Worm (Caenorhabditis elegans) whole organism, L1 larva: ENCODE results near the gene chil-7.

Source experiments
- C04F5.9 ChIP-seq: sonication (generic microtip); optimal IDR thresholded peaks from 2 replicates; lab custom pipeline; 2016; ENCODE audit warnings: missing genetic modification characterization, missing compliant biosample characterization
- C34B4.2 ChIP-seq: sonication (generic microtip); optimal IDR thresholded peaks from 2 replicates; lab custom pipeline; 2017; ENCODE audit warnings: mild to moderate bottlenecking, missing genetic modification characterization, missing compliant biosample characterization
- Y116A8C.19 ChIP-seq: sonication (generic microtip); optimal IDR thresholded peaks from 2 replicates; lab custom pipeline; 2016; ENCODE audit warnings: missing compliant biosample characterization, missing genetic modification characterization, borderline replicate concordance
- aly-2 ChIP-seq: fragments of 150-350 bp; optimal IDR thresholded peaks from 2 replicates; lab custom pipeline; 2014; ENCODE audit warnings: missing biosample characterization, missing genetic modification characterization
- ama-1 ChIP-seq: fragments of 150-350 bp; optimal IDR thresholded peaks from 2 replicates; lab custom pipeline; 2014
- ces-1 ChIP-seq: fragments of 150-350 bp; optimal IDR thresholded peaks from 2 replicates; lab custom pipeline; 2014; ENCODE audit warnings: missing biosample characterization, missing genetic modification reagents, missing genetic modification characterization
- dpl-1 ChIP-seq, 3 experiments: fragments of 150-350 bp in 2 of 3; sonication (generic microtip) in 1 of 3; optimal IDR thresholded peaks; 2 replicates each; lab custom pipeline; 2014 to 2017; ENCODE audit warnings: missing biosample characterization in 3 of 3, missing genetic modification characterization in 3 of 3, missing genetic modification reagents in 3 of 3
- efl-1 ChIP-seq, 4 experiments: fragments of 150-350 bp; optimal IDR thresholded peaks in 3 of 4; peaks in 1 of 4; 1 replicate in 1 of 4; 2 replicates in 3 of 4; lab custom pipeline; 2014; ENCODE audit warnings: missing biosample characterization in 2 of 4, missing genetic modification characterization in 2 of 4, missing genetic modification reagents in 2 of 4
- efl-3 ChIP-seq: fragments of 200-800 bp; sonication (Bioruptor generic); optimal IDR thresholded peaks from 2 replicates; lab custom pipeline; 2018; ENCODE audit warnings: mild to moderate bottlenecking, missing genetic modification characterization, missing compliant biosample characterization
- egl-27 ChIP-seq, 2 experiments: fragments of 150-350 bp in 1 of 2; sonication (generic microtip); optimal IDR thresholded peaks; 3 replicates each; lab custom pipeline; 2017 to 2018; ENCODE audit warnings: missing biosample characterization in 2 of 2, missing genetic modification characterization in 2 of 2, missing genetic modification reagents in 2 of 2
- elt-3 ChIP-seq, 6 experiments: fragments of 150-350 bp in 1 of 6; sonication (generic microtip); optimal IDR thresholded peaks; 2 replicates each; lab custom pipeline; 2017 to 2018; ENCODE audit warnings: missing biosample characterization in 6 of 6, missing genetic modification characterization in 6 of 6, inconsistent platforms in 1 of 6
- ets-5 ChIP-seq: fragments of 200-800 bp; sonication (Bioruptor generic); IDR thresholded peaks from 2 replicates; pipeline ENCODE4 v1.3.6; 2022; ENCODE audit warnings: missing genetic modification characterization, missing compliant biosample characterization
- fkh-4 ChIP-seq: sonication (generic microtip); optimal IDR thresholded peaks from 2 replicates; lab custom pipeline; 2016; ENCODE audit warnings: missing compliant biosample characterization, missing genetic modification characterization, borderline replicate concordance
- fkh-8 ChIP-seq: sonication (generic microtip); optimal IDR thresholded peaks from 2 replicates; lab custom pipeline; 2016; ENCODE audit warnings: mild to moderate bottlenecking, missing genetic modification characterization, missing compliant biosample characterization
- grh-1 ChIP-seq: fragments of 200-800 bp; sonication (Bioruptor generic); IDR thresholded peaks from 2 replicates; pipeline ENCODE4 v1.3.6; 2022; ENCODE audit warnings: missing genetic modification reagents, missing genetic modification characterization, missing compliant biosample characterization
- hlh-4 ChIP-seq: sonication (generic microtip); optimal IDR thresholded peaks from 2 replicates; lab custom pipeline; 2016; ENCODE audit warnings: mild to moderate bottlenecking, missing genetic modification characterization, missing compliant biosample characterization
- irx-1 ChIP-seq: sonication (generic microtip); optimal IDR thresholded peaks from 2 replicates; lab custom pipeline; 2016; ENCODE audit warnings: missing genetic modification characterization, missing compliant biosample characterization
- jun-1 ChIP-seq: fragments of 150-350 bp; optimal IDR thresholded peaks from 2 replicates; lab custom pipeline; 2014; ENCODE audit warnings: missing biosample characterization, missing genetic modification reagents, missing genetic modification characterization
- lin-14 ChIP-seq: fragments of 200-800 bp; sonication (Bioruptor generic); optimal IDR thresholded peaks from 2 replicates; lab custom pipeline; 2018; ENCODE audit warnings: mild to moderate bottlenecking, missing genetic modification characterization, moderate library complexity, missing compliant biosample characterization
- lin-15B ChIP-seq: fragments of 150-350 bp; sonication (generic microtip); optimal IDR thresholded peaks from 3 replicates; lab custom pipeline; 2014; ENCODE audit warnings: missing biosample characterization, missing genetic modification characterization
- lir-3 ChIP-seq: sonication (generic microtip); optimal IDR thresholded peaks from 2 replicates; lab custom pipeline; 2016; ENCODE audit warnings: mild to moderate bottlenecking, missing genetic modification characterization, moderate library complexity, missing compliant biosample characterization; ENCODE audit not compliant: poor library complexity
- lsy-2 ChIP-seq, 2 experiments: fragments of 150-350 bp; optimal IDR thresholded peaks; 2 replicates each; lab custom pipeline; 2014; ENCODE audit warnings: missing biosample characterization in 2 of 2, missing genetic modification characterization in 2 of 2
- mab-9 ChIP-seq: fragments of 200-800 bp; sonication (Bioruptor generic); IDR thresholded peaks from 2 replicates; pipeline ENCODE4 v1.3.6; 2022; ENCODE audit warnings: missing genetic modification reagents, missing genetic modification characterization, missing compliant biosample characterization
- nhr-12 ChIP-seq: sonication (generic microtip); optimal IDR thresholded peaks from 2 replicates; lab custom pipeline; 2017; ENCODE audit warnings: missing biosample characterization, missing genetic modification characterization
- nhr-19 ChIP-seq: fragments of 200-800 bp; sonication (Bioruptor generic); conservative IDR thresholded peaks from 2 replicates; pipeline ENCODE4 v1.3.6; 2022; ENCODE audit warnings: missing genetic modification characterization, missing compliant biosample characterization
- nhr-28 ChIP-seq: fragments of 150-350 bp; optimal IDR thresholded peaks from 2 replicates; lab custom pipeline; 2014; ENCODE audit warnings: missing biosample characterization, missing genetic modification characterization
- nhr-47 ChIP-seq: sonication (generic microtip); optimal IDR thresholded peaks from 2 replicates; lab custom pipeline; 2016; ENCODE audit warnings: mild to moderate bottlenecking, missing genetic modification characterization, moderate library complexity, missing compliant biosample characterization
- nhr-76 ChIP-seq: sonication (generic microtip); optimal IDR thresholded peaks from 2 replicates; lab custom pipeline; 2017; ENCODE audit warnings: missing biosample characterization, missing genetic modification characterization
- nhr-77 ChIP-seq: fragments of 150-350 bp; optimal IDR thresholded peaks from 2 replicates; lab custom pipeline; 2014; ENCODE audit warnings: missing biosample characterization, missing genetic modification characterization
- nhr-84 ChIP-seq: sonication (generic microtip); optimal IDR thresholded peaks from 2 replicates; lab custom pipeline; 2017; ENCODE audit warnings: missing biosample characterization, missing genetic modification characterization
- nhr-85 ChIP-seq: sonication (generic microtip); peaks from one replicate; lab custom pipeline; 2016; ENCODE audit warnings: missing genetic modification characterization, inconsistent platforms, missing compliant biosample characterization
- nhr-90 ChIP-seq: sonication (generic microtip); optimal IDR thresholded peaks from 2 replicates; lab custom pipeline; 2016; ENCODE audit warnings: mild to moderate bottlenecking, missing genetic modification characterization, missing compliant biosample characterization; ENCODE audit not compliant: poor library complexity
- pag-3 ChIP-seq: sonication (generic microtip); optimal IDR thresholded peaks from 2 replicates; lab custom pipeline; 2017; ENCODE audit warnings: missing genetic modification characterization, mild to moderate bottlenecking, missing compliant biosample characterization, antibody characterized with exemption, borderline replicate concordance; ENCODE audit not compliant: insufficient read depth
- pax-3 ChIP-seq: fragments of 200-800 bp; sonication (Bioruptor generic); optimal IDR thresholded peaks from 2 replicates; lab custom pipeline; 2018; ENCODE audit warnings: mild to moderate bottlenecking, missing genetic modification characterization, moderate library complexity, missing compliant biosample characterization
- pqm-1 ChIP-seq: sonication (generic microtip); optimal IDR thresholded peaks from 3 replicates; lab custom pipeline; 2017; ENCODE audit warnings: missing biosample characterization, missing genetic modification characterization
- rnt-1 ChIP-seq: sonication (generic microtip); optimal IDR thresholded peaks from 2 replicates; lab custom pipeline; 2016; ENCODE audit warnings: mild to moderate bottlenecking, missing genetic modification characterization, moderate library complexity, missing compliant biosample characterization
- skn-1 ChIP-seq: fragments of 150-350 bp; optimal IDR thresholded peaks from 2 replicates; lab custom pipeline; 2014; ENCODE audit warnings: missing biosample characterization, missing genetic modification characterization
- snpc-4 ChIP-seq: fragments of 150-350 bp; optimal IDR thresholded peaks from 2 replicates; lab custom pipeline; 2014; ENCODE audit warnings: missing biosample characterization, missing genetic modification characterization
- sox-4 ChIP-seq: sonication (generic microtip); optimal IDR thresholded peaks from 2 replicates; lab custom pipeline; 2016; ENCODE audit warnings: missing genetic modification characterization, missing compliant biosample characterization
- sup-37 ChIP-seq: fragments of 200-800 bp; sonication (Bioruptor generic); optimal IDR thresholded peaks from 2 replicates; lab custom pipeline; 2018; ENCODE audit warnings: mild to moderate bottlenecking, missing genetic modification characterization, missing compliant biosample characterization
- unc-86 ChIP-seq: sonication (generic microtip); optimal IDR thresholded peaks from 2 replicates; lab custom pipeline; 2016; ENCODE audit warnings: missing genetic modification characterization, missing compliant biosample characterization
- unc-98 ChIP-seq: fragments of 200-800 bp; sonication (Bioruptor generic); IDR thresholded peaks from 2 replicates; pipeline ENCODE4 v1.3.6; 2022; ENCODE audit warnings: missing genetic modification characterization, missing compliant biosample characterization
- ztf-4 ChIP-seq: fragments of 150-350 bp; optimal IDR thresholded peaks from 2 replicates; lab custom pipeline; 2014; ENCODE audit warnings: missing biosample characterization, missing genetic modification characterization

Gene chil-7

DNA sequence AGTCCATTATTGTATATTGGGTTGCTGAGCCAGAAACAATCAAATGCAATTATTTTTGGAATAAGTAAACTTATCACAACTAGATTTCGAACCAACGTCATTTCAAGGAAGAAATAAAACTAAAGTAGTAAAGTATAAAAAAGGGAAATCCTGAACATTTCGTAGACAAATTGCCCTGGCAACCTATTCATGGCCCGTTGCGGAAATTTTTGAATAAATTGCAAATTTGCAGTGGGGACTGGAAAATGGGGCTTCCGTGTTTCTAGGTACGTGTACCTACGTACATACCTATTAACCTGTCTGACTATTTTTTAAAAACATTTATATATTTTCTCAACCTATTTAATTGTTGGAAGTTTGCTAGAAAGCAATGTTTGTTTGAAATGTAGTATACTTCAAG, 44.0 kb upstream of the chil-7 start, which contains the start of gene F26C11.3:
Gene F26C11.3 (minus strand): TSS at position 101 of the 400 bp plus-strand sequence.
- TF ChIP-seq snpc-4 (tag; lab: Kevin White, UChicago) (no peak), nhr-77 (tag; lab: Kevin White, UChicago) (no peak), nhr-84 (no peak), ets-5 (GFP tag; lab: Robert Waterston, UW) (no peak), pax-3 (tag; lab: Kevin White, UChicago) (no peak), pqm-1 (tag; lab: Kevin White, UChicago) (no peak), Y116A8C.19 (tag; lab: Kevin White, UChicago) (no peak), fkh-4 (tag; lab: Kevin White, UChicago) (no peak), C34B4.2 (tag; lab: Kevin White, UChicago) (no peak), nhr-47 (tag; lab: Kevin White, UChicago) (no peak), sox-4 (tag; lab: Kevin White, UChicago) (no peak), pag-3 (no peak), mab-9 (GFP tag; lab: Robert Waterston, UW) (no peak), lsy-2 (tag; optimal IDR thresholded peaks at IDR 0.05; lab: Kevin White, UChicago) (no peak), sup-37 (GFP tag; lab: Kevin White, UChicago) (no peak), ztf-4 (tag; lab: Kevin White, UChicago) (no peak)

DNA sequence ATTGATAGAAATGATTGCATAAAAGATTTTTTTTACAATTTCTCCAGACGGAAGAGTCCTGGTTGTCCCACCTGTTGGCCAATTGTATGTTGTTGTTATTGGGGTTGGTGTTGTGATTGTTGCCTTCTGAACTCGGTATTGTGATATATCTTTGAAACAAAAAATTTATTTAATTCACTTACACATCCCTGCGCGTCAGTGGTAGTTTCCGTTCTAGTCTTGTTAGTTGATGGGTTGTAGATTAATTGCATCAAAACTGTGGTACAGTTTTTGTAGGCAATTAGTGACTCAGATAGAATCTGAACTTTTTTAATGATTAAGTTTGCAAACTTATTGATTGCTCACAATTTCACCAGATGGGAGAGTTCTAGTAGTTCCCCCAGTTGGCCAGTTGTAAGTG, 33.5 kb upstream of the chil-7 start:
- TF ChIP-seq unc-86 (tag; lab: Kevin White, UChicago) (no peak), efl-1 (optimal IDR thresholded peaks at IDR 0.05; lab: Kevin White, UChicago) (no peak), efl-1 (GFP tag; optimal IDR thresholded peaks at IDR 0.05 in 1 of 2; lab: Kevin White, UChicago) (peak in 1 of 2 experiments; percentile 62)

DNA sequence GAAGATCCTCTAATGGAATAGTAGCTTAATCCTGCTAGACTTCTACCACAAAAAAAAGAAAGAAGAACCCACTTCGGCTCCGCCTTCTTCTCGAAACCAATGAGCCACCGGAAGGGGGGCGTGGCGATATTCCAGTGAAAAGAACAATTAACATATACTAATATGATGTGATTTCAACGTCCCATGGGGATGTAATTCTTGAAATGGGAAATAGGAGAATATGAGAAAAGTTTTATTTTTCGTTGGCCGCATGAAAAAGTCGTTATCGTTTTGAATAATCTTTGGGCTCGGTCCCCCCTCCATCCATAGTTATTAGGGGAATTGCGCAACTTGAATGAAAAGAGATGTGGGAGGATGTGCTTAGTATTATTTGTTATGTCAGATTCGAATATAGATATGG, 29.3 kb upstream of the chil-7 start, which contains the start of gene unc-4:
Gene unc-4 (minus strand): TSS at position 101 of the 400 bp plus-strand sequence.
- TF ChIP-seq skn-1 (tag; lab: Kevin White, UChicago) (no peak), ztf-4 (tag; lab: Kevin White, UChicago) (no peak), nhr-28 (tag; lab: Kevin White, UChicago) (no peak), aly-2 (tag; lab: Kevin White, UChicago) (no peak), ces-1 (GFP tag; lab: Kevin White, UChicago) (no peak), efl-3 (GFP tag; lab: Kevin White, UChicago) (no peak), rnt-1 (tag; lab: Kevin White, UChicago) (no peak), ama-1 (lab: Kevin White, UChicago) (no peak), nhr-90 (no peak), nhr-19 (GFP tag; lab: Robert Waterston, UW) (no peak), C04F5.9 (no peak), nhr-47 (tag; lab: Kevin White, UChicago) (no peak), grh-1 (no peak), unc-86 (tag; lab: Kevin White, UChicago) (no peak), fkh-8 (tag; lab: Kevin White, UChicago) (no peak), jun-1 (tag; lab: Kevin White, UChicago) (no peak), nhr-12 (tag; lab: Kevin White, UChicago) (no peak)

DNA sequence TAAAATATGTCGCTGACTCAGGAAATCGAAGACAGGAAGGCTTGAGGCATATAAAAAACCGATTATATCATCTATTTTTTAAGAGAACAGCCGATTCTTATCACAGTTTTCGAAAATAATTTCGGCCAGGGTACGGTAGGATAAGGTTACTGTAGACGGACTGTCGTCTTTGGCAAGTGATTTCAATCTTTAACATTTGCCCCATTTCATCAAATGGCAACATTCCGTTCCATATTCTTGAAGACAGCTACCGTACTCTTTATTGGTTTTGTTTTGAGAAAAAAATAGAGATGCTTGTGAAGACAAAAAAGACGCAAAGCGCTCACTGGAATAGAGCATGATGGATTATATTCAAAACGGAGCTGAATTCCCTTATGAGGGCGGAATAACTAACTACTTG, 27.8 kb upstream of the chil-7 start:
- TF ChIP-seq dpl-1 (GFP tag; optimal IDR thresholded peaks at IDR 0.05; lab: Kevin White, UChicago) (no peak), unc-98 (GFP tag; lab: Robert Waterston, UW) (no peak), nhr-85 (no peak), fkh-8 (tag; lab: Kevin White, UChicago) (no peak), nhr-90 (no peak), lir-3 (tag; lab: Kevin White, UChicago) (no peak), nhr-77 (tag; lab: Kevin White, UChicago) (no peak), hlh-4 (tag; lab: Kevin White, UChicago) (no peak), rnt-1 (tag; lab: Kevin White, UChicago) (no peak), nhr-76 (tag; lab: Kevin White, UChicago) (no peak), ama-1 (lab: Kevin White, UChicago) (no peak), lin-15B (tag; lab: Kevin White, UChicago) (no peak), elt-3 (tag; optimal IDR thresholded peaks at IDR 0.05; lab: Kevin White, UChicago) (no peak), egl-27 (tag; optimal IDR thresholded peaks at IDR 0.05; lab: Kevin White, UChicago) (no peak), jun-1 (tag; lab: Kevin White, UChicago) (no peak), irx-1 (tag; lab: Kevin White, UChicago) (no peak), efl-1 (optimal IDR thresholded peaks at IDR 0.05; lab: Kevin White, UChicago) (no peak), efl-1 (GFP tag; optimal IDR thresholded peaks at IDR 0.05 in 1 of 2; lab: Kevin White, UChicago) (no peak), lin-14 (GFP tag; lab: Kevin White, UChicago) (no peak), mab-9 (GFP tag; lab: Robert Waterston, UW) (no peak)
